Fruit fly (Drosophila melanogaster) whole organism, prepupa: ENCODE results near the gene lds.

Source experiments
- Blimp-1 ChIP-seq: fragments of 200-800 bp; sonication (Bioruptor generic); optimal IDR thresholded peaks from 3 replicates; lab custom pipeline; 2017; ENCODE audit warnings: missing biosample characterization, missing genetic modification characterization, mild to moderate bottlenecking, moderate library complexity, missing genetic modification reagents
- Ets96B ChIP-seq: fragments of 200-800 bp; optimal IDR thresholded peaks from 2 replicates; lab custom pipeline; 2019; ENCODE audit warnings: missing biosample characterization, mild to moderate bottlenecking, missing genetic modification characterization, moderate library complexity
- Sox15 ChIP-seq: fragments of 200-800 bp; sonication (Bioruptor generic); optimal IDR thresholded peaks from 3 replicates; lab custom pipeline; 2016; ENCODE audit warnings: missing biosample characterization, missing genetic modification characterization
- cyc ChIP-seq: fragments of 200-800 bp; sonication (Bioruptor generic); optimal IDR thresholded peaks from 3 replicates; lab custom pipeline; 2016; ENCODE audit warnings: missing biosample characterization, missing genetic modification characterization
- spab ChIP-seq: fragments of 200-800 bp; sonication (Bioruptor generic); optimal IDR thresholded peaks from 2 replicates; lab custom pipeline; 2017; ENCODE audit warnings: missing biosample characterization, mild to moderate bottlenecking, missing genetic modification characterization, missing genetic modification reagents
- ss ChIP-seq, 2 experiments: fragments of 200-800 bp; sonication (Bioruptor generic); optimal IDR thresholded peaks; 2 replicates in 1 of 2; 3 replicates in 1 of 2; lab custom pipeline; 2017 to 2018; ENCODE audit warnings: mild to moderate bottlenecking in 2 of 2, missing biosample characterization in 2 of 2, missing genetic modification characterization in 2 of 2, moderate library complexity in 1 of 2

DNA sequence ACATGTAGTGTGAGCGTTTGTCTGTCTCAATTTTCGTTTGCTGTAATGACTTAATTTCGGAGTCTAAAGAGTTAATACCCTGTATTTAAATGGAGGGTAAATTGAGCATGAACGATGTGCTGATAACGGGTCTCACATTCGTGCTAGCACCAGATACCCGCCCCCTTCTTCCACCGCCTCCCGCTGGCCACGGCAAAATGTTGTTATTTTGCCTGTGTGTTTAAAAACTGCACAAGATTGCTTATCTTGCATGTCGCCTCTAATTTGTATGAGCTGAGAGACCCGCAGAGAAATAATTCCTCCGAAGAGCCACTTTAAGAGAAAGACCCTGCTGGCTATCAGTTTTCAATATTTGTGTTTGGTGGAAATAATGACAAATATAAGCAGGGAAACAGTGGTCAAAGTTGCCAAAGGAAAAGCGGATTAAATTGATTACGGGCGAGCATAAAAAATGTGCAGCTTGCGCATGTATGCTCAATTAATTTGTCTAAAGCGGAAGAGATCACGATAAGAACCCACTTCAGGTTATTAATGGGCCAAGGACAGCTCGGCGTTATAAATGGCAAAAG lies 44.6 kb downstream of the lds start:
- TF ChIP-seq Sox15 (no peak), ss (GFP tag; optimal IDR thresholded peaks at IDR 0.05; lab: Kevin White, UChicago) (no peak), Blimp-1 (no peak), spab (GFP tag; lab: Kevin White, UChicago) (no peak), cyc (GFP tag; lab: Kevin White, UChicago) (no peak), Ets96B (tag; lab: Kevin White, UChicago) (no peak)
